Fruit fly (Drosophila melanogaster): ENCODE results near the gene yip7.

DNA sequence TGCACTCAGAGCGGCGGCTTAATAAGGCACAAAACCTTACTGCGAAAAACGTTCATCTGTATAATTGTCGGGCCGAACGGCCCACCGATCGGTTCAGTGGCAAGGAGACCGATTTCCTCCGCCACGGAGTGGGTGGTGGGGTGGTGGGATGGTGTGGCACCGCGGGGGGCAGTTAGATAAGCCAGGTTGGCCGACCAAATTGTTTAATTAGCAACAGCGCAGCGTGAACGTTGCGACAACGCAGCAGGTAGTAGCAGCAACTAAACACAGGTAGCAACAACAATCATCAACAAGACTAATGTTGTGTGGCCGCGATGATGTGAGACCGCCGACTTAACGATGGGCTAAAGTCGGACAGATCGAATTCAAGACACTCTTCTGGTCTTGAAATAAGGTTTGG, 33.2 kb downstream of the yip7 start:
- no peak for TF ChIP-seq Six4 (GFP tag; optimal IDR thresholded peaks at IDR 0.05)
- no peak for TF ChIP-seq CG34224 (GFP tag; IDR thresholded peaks at IDR 0.05; ENCODE audit: partially characterized antibody)
- no peak for TF ChIP-seq lov (optimal IDR thresholded peaks at IDR 0.05)
- no peak for TF ChIP-seq lov (GFP tag; IDR thresholded peaks at IDR 0.05)
- no peak for TF ChIP-seq CG16815 (GFP tag; optimal IDR thresholded peaks at IDR 0.05)
- TF ChIP-seq CG17912 (GFP tag; optimal IDR thresholded peaks at IDR 0.05): no peak
- TF ChIP-seq Oaz (GFP tag; IDR thresholded peaks at IDR 0.05): no peak
- TF ChIP-seq ranshi (GFP tag; IDR thresholded peaks at IDR 0.05): no peak
